Fruit fly (Drosophila melanogaster): Measurements from ENCODE around the gene Slimp.

The Slimp gene

dm6 chr3R:24108902-24109389 is 39.8 kb downstream of the Slimp start, which contains the start of the genes eIF4EHP and CG18428 (continued):
- TF ChIP-seq achi (GFP tag; optimal IDR thresholded peaks at IDR 0.05), result peak; percentile 100
- peak; percentile 98 for TF ChIP-seq Hr4 (GFP tag; optimal IDR thresholded peaks at IDR 0.05)
- TF ChIP-seq CG8319 (GFP tag; optimal IDR thresholded peaks at IDR 0.05), result peak; percentile 95
- no peak for TF ChIP-seq CG15336 (GFP tag; IDR thresholded peaks at IDR 0.05)
- peak; percentile 98 for TF ChIP-seq esn (GFP tag; optimal IDR thresholded peaks at IDR 0.05)
- peak; percentile 98 for TF ChIP-seq svp (GFP tag)
- TF ChIP-seq Hr38 (GFP tag; optimal IDR thresholded peaks at IDR 0.05), result peak; percentile 6
- TF ChIP-seq topi (GFP tag; optimal IDR thresholded peaks at IDR 0.05), result peak; percentile 95
- peak; percentile 96 for TF ChIP-seq Met (GFP tag; optimal IDR thresholded peaks at IDR 0.05)
- TF ChIP-seq cyc (GFP tag; optimal IDR thresholded peaks at IDR 0.05), result peak; percentile 95
- TF ChIP-seq salr (GFP tag; optimal IDR thresholded peaks at IDR 0.05), result peak; percentile 97 to 99
- peak; percentile 98 for TF ChIP-seq CG6854 (GFP tag; optimal IDR thresholded peaks at IDR 0.05)
- peak; percentile 100 for TF ChIP-seq CG34406 (GFP tag; optimal IDR thresholded peaks at IDR 0.05)
- TF ChIP-seq CG8119 (GFP tag; IDR thresholded peaks at IDR 0.05), result no peak
- TF ChIP-seq fkh (GFP tag; optimal IDR thresholded peaks at IDR 0.05), result peak; percentile 86
- TF ChIP-seq CG11294 (GFP tag; IDR thresholded peaks at IDR 0.05), result no peak
- TF ChIP-seq Lpt (GFP tag; optimal IDR thresholded peaks at IDR 0.05), result peak; percentile 99
- peak; percentile 99 for TF ChIP-seq spab (GFP tag; optimal IDR thresholded peaks at IDR 0.05)
- TF ChIP-seq fd59A (GFP tag; optimal IDR thresholded peaks at IDR 0.05), result peak; percentile 98
- peak; percentile 98 for TF ChIP-seq CG6792 (GFP tag; optimal IDR thresholded peaks at IDR 0.05)

DNA sequence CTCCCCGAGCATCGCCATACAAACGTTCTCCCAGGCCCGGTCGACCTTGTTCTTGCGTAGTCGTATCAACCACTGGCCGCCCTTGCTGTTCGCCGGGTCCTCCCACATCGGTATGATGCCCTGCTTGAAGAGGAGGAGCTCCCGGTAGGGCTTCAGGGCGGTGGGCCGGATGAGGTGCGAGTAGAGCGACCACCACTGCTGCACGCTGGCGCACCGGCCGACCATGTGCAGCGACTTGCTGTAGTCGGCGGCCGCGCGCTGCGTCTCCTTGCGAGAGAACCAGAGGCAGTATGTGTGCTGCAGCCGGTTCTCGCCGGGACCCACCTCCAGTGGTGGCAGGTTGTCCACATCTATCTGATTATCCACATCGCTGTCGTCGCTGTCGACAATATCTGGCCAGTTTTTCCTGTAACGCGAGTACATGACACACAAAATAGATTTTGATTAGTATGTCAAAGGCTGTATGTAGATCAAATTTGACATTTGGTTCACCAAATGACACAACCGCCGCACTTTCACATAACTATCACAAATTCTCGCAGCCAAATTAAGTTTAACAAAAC is 41.8 kb downstream of the Slimp start, which contains the start of gene CG10694:
TSS of gene CG10694 (plus strand) at position 513 of the 563 bp plus-strand sequence.
- TF ChIP-seq CG10631 (GFP tag; optimal IDR thresholded peaks at IDR 0.05) (no peak), CG16779 (tag; optimal IDR thresholded peaks at IDR 0.05) (no peak), OdsH (GFP tag; optimal IDR thresholded peaks at IDR 0.05) (no peak), spab (GFP tag; optimal IDR thresholded peaks at IDR 0.05) (no peak), CG9139 (GFP tag; optimal IDR thresholded peaks at IDR 0.05) (no peak), dsx (GFP tag; optimal IDR thresholded peaks at IDR 0.05; ENCODE audit: poor library complexity, severe bottlenecking) (no peak), Sox15 (GFP tag; optimal IDR thresholded peaks at IDR 0.05) (no peak), CG34406 (GFP tag; optimal IDR thresholded peaks at IDR 0.05) (no peak), Eip93F (GFP tag; optimal IDR thresholded peaks at IDR 0.05) (no peak)

DNA sequence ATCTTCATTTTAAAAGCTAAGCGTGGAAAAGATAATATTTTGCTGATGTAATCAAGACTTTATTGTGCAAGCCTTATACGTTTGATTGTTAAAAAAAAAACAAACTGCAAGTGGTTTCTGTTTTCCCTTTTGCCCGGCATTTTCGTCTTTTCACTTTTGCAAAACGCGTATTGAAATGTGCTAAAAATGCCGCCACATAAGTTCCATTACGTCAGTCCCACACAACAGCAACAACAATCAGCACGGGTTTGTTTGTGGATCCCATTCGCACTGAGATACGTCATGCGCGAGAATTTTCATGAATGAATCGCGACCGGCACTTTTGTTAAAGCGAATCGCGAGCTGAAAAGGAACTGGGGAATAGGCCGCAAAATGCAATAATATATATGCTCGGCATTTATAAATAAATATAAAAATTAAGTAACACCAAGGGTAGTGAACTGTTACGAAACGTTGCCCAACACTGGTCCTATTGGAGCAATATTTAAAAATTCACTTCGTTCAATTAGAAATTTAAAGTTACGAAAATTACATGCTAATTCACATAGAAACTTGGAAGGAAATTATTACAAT is 42.6 kb downstream of the Slimp start:
- TF ChIP-seq Hr39 (GFP tag; optimal IDR thresholded peaks at IDR 0.05), result peak; percentile 34
- peak; percentile 49 for TF ChIP-seq CG7368 (GFP tag; optimal IDR thresholded peaks at IDR 0.05)
- peak; percentile 70 for TF ChIP-seq OdsH (GFP tag; optimal IDR thresholded peaks at IDR 0.05)
- TF ChIP-seq Eip78C (GFP tag), result peak; percentile 92
- peak; percentile 61 for TF ChIP-seq Sox14 (GFP tag; optimal IDR thresholded peaks at IDR 0.05)
- TF ChIP-seq CG1621 (tag; optimal IDR thresholded peaks at IDR 0.05), result peak; percentile 71
- peak; percentile 36 for TF ChIP-seq CG8319 (GFP tag; optimal IDR thresholded peaks at IDR 0.05)
- TF ChIP-seq CG10669 (GFP tag; optimal IDR thresholded peaks at IDR 0.05), result peak; percentile 35
- TF ChIP-seq esn (GFP tag; optimal IDR thresholded peaks at IDR 0.05), result peak; percentile 81
- peak; percentile 78 for TF ChIP-seq pdm3 (GFP tag; optimal IDR thresholded peaks at IDR 0.05)
- TF ChIP-seq fd59A (GFP tag; optimal IDR thresholded peaks at IDR 0.05), result no peak
- peak; percentile 43 for TF ChIP-seq CG31627 (GFP tag; optimal IDR thresholded peaks at IDR 0.05)
- TF ChIP-seq acj6 (GFP tag; optimal IDR thresholded peaks at IDR 0.05), result peak; percentile 68
- peak; percentile 6 for TF ChIP-seq CG6808 (GFP tag; optimal IDR thresholded peaks at IDR 0.05)
- no peak for TF ChIP-seq CG6163 (GFP tag; IDR thresholded peaks at IDR 0.05)
- TF ChIP-seq vri (GFP tag; optimal IDR thresholded peaks at IDR 0.05), result peak; percentile 95
- no peak for TF ChIP-seq eg (GFP tag; IDR thresholded peaks at IDR 0.05)
- peak; percentile 27 for TF ChIP-seq CG32006 (GFP tag; optimal IDR thresholded peaks at IDR 0.05)
- TF ChIP-seq CG6276 (GFP tag; optimal IDR thresholded peaks at IDR 0.05), result no peak
- TF ChIP-seq CG16779 (tag; optimal IDR thresholded peaks at IDR 0.05), result peak; percentile 41
- TF ChIP-seq dsx (GFP tag; optimal IDR thresholded peaks at IDR 0.05; ENCODE audit: poor library complexity, severe bottlenecking), result no peak
- TF ChIP-seq CG9139 (GFP tag; optimal IDR thresholded peaks at IDR 0.05), result no peak
- peak; percentile 77 for TF ChIP-seq CG3919 (GFP tag; optimal IDR thresholded peaks at IDR 0.05)
- TF ChIP-seq salr (GFP tag; optimal IDR thresholded peaks at IDR 0.05), result peak in 1 of 2 experiments; percentile 42
- peak; percentile 44 for TF ChIP-seq Ets21C (GFP tag; optimal IDR thresholded peaks at IDR 0.05)
- peak; percentile 21 for TF ChIP-seq fd85E (GFP tag; optimal IDR thresholded peaks at IDR 0.05)
- TF ChIP-seq Sox15 (GFP tag; optimal IDR thresholded peaks at IDR 0.05), result no peak
- TF ChIP-seq CG10631 (GFP tag; optimal IDR thresholded peaks at IDR 0.05), result peak; percentile 57
- TF ChIP-seq Blimp-1 (GFP tag; optimal IDR thresholded peaks at IDR 0.05), result peak; percentile 38

All from whole organism, prepupa.